Worm (Caenorhabditis elegans): ENCODE data around the gene F09E10.5.

The F09E10.5 gene

ce11 chrX:1504529-1505080 is 10.4 kb upstream of the F09E10.5 start:
- no peak for TF ChIP-seq alr-1 (tag; optimal IDR thresholded peaks at IDR 0.05)
- TF ChIP-seq Y55F3AM.14 (GFP tag; optimal IDR thresholded peaks at IDR 0.05): no peak
- TF ChIP-seq blmp-1 (tag; optimal IDR thresholded peaks at IDR 0.05; ENCODE audit: insufficient read depth): peak; percentile 17
- TF ChIP-seq nhr-23 (tag; optimal IDR thresholded peaks at IDR 0.05): peak; percentile 28
- TF ChIP-seq mbf-1 (tag; optimal IDR thresholded peaks at IDR 0.05): no peak
- no peak for TF ChIP-seq ztf-1 (GFP tag; conservative IDR thresholded peaks at IDR 0.05)
- TF ChIP-seq egl-27 (tag; optimal IDR thresholded peaks at IDR 0.05): peak; percentile 75
- peak; percentile 33 for TF ChIP-seq nhr-10 (tag; optimal IDR thresholded peaks at IDR 0.05)
- peak; percentile 81 for TF ChIP-seq crh-2 (tag; optimal IDR thresholded peaks at IDR 0.05)
- peak; percentile 95 for TF ChIP-seq sma-9 (GFP tag; optimal IDR thresholded peaks at IDR 0.05)
- TF ChIP-seq sma-9 (tag; optimal IDR thresholded peaks at IDR 0.05): no peak
- peak; percentile 80 for TF ChIP-seq ztf-4 (tag; optimal IDR thresholded peaks at IDR 0.05)
- no peak for TF ChIP-seq nhr-77 (tag; optimal IDR thresholded peaks at IDR 0.05)
- TF ChIP-seq zag-1 (tag; optimal IDR thresholded peaks at IDR 0.05): no peak
- peak; percentile 97 for TF ChIP-seq nhr-129 (tag; optimal IDR thresholded peaks at IDR 0.05)
- no peak for TF ChIP-seq fos-1 (tag; optimal IDR thresholded peaks at IDR 0.05)
- TF ChIP-seq ama-1 (optimal IDR thresholded peaks at IDR 0.05): peak; percentile 100
- no peak for TF ChIP-seq mab-5 (tag; optimal IDR thresholded peaks at IDR 0.05)
- TF ChIP-seq lin-13 (GFP tag; optimal IDR thresholded peaks at IDR 0.05): peak; percentile 11
- no peak for TF ChIP-seq unc-62 (GFP tag; optimal IDR thresholded peaks at IDR 0.05)
- no peak for TF ChIP-seq elt-1 (tag; optimal IDR thresholded peaks at IDR 0.05)
- peak; percentile 87 for TF ChIP-seq F13H6.1 (tag; optimal IDR thresholded peaks at IDR 0.05)
- peak; percentile 83 for TF ChIP-seq C34F6.9 (tag; optimal IDR thresholded peaks at IDR 0.05)
- no peak for TF ChIP-seq unc-55 (GFP tag; optimal IDR thresholded peaks at IDR 0.05)
- TF ChIP-seq nhr-21 (tag; optimal IDR thresholded peaks at IDR 0.05): peak; percentile 93
- TF ChIP-seq ZK546.5 (tag; optimal IDR thresholded peaks at IDR 0.05): no peak
- TF ChIP-seq gmeb-1 (tag; optimal IDR thresholded peaks at IDR 0.05): peak; percentile 87
- TF ChIP-seq ceh-16 (tag; optimal IDR thresholded peaks at IDR 0.05): peak; percentile 42
- TF ChIP-seq unc-39 (tag; optimal IDR thresholded peaks at IDR 0.05): no peak
- no peak for TF ChIP-seq elt-3 (tag; optimal IDR thresholded peaks at IDR 0.05)
- no peak for TF ChIP-seq snpc-4 (tag; optimal IDR thresholded peaks at IDR 0.05)
- TF ChIP-seq sma-3 (GFP tag; optimal IDR thresholded peaks at IDR 0.05): peak; percentile 96
- no peak for TF ChIP-seq skn-1 (tag; optimal IDR thresholded peaks at IDR 0.05)
- no peak for TF ChIP-seq peb-1 (tag; optimal IDR thresholded peaks at IDR 0.05)
- TF ChIP-seq sem-4 (tag; optimal IDR thresholded peaks at IDR 0.05): peak; percentile 53
- peak; percentile 87 for TF ChIP-seq lin-11 (tag; optimal IDR thresholded peaks at IDR 0.05)
- no peak for TF ChIP-seq ztf-11 (tag; optimal IDR thresholded peaks at IDR 0.05)
- peak; percentile 4 to 79 for TF ChIP-seq lsy-2 (tag; optimal IDR thresholded peaks at IDR 0.05)
- peak in 1 of 2 experiments; percentile 60 for TF ChIP-seq mdl-1 (tag; optimal IDR thresholded peaks at IDR 0.05)
- no peak for TF ChIP-seq R02D3.7 (tag; optimal IDR thresholded peaks at IDR 0.05)
- no peak for TF ChIP-seq dmd-4 (tag; optimal IDR thresholded peaks at IDR 0.05)
- peak; percentile 84 for TF ChIP-seq nhr-6 (tag; optimal IDR thresholded peaks at IDR 0.05)
- TF ChIP-seq aly-2 (tag; optimal IDR thresholded peaks at IDR 0.05): no peak
- no peak for TF ChIP-seq nhr-12 (tag; optimal IDR thresholded peaks at IDR 0.05)
- TF ChIP-seq nhr-11 (tag; optimal IDR thresholded peaks at IDR 0.05): no peak
- no peak for TF ChIP-seq lin-39 (tag; optimal IDR thresholded peaks at IDR 0.05)
- no peak for TF ChIP-seq ceh-82 (tag; optimal IDR thresholded peaks at IDR 0.05)
- TF ChIP-seq nhr-25 (tag; optimal IDR thresholded peaks at IDR 0.05): peak; percentile 99
- TF ChIP-seq nhr-237 (tag; optimal IDR thresholded peaks at IDR 0.05): no peak
